Worm (Caenorhabditis elegans): ENCODE data around the gene str-108.
A peak's percentile ranks its signal among the peaks of the same experiment; 100 is the strongest.

The str-108 gene

ce11 chrV:16210257-16211002 lies 44.4 kb downstream of the str-108 start, which contains the start of gene F11A5.16:
F11A5.16 (plus strand) TSS chrV:16210952.
- TF ChIP-seq zfh-2 (GFP tag; conservative IDR thresholded peaks at IDR 0.05), result peak; percentile 76
- TF ChIP-seq C17E4.6 (GFP tag; IDR thresholded peaks at IDR 0.05), result no peak
- TF ChIP-seq madf-6 (GFP tag; IDR thresholded peaks at IDR 0.05), result no peak

DNA sequence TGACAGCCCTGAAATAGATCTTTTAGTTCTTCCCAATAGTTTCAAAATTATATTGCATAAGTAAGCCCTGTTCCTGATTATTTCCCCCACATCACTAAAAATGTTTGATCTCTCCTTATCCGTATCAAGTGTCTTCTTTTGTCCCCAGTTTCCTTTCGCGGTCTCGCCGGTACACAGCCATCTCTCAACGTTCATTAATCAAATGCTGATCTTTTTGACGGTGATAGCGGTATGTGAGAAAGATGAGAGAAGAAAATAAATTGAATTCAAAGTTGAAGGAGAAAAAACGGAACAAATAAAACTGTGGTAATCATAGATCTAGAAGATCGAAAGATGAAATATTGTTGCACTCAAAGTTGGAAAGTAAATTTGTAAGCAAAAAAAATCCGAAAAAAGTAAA lies 45.7 kb downstream of the str-108 start:
- no peak for TF ChIP-seq sea-2 (GFP tag; IDR thresholded peaks at IDR 0.05)
- TF ChIP-seq attf-5 (GFP tag; optimal IDR thresholded peaks at IDR 0.05), result no peak
- no peak for TF ChIP-seq dpff-1 (tag; optimal IDR thresholded peaks at IDR 0.05)
- TF ChIP-seq tbx-9 (tag; optimal IDR thresholded peaks at IDR 0.05; ENCODE audit: borderline replicate concordance), result no peak
- TF ChIP-seq fkh-3 (tag; optimal IDR thresholded peaks at IDR 0.05), result no peak
- TF ChIP-seq ceh-27 (GFP tag; optimal IDR thresholded peaks at IDR 0.05), result no peak
- TF ChIP-seq egl-18 (GFP tag; IDR thresholded peaks at IDR 0.05), result no peak
- TF ChIP-seq ceh-58 (GFP tag; IDR thresholded peaks at IDR 0.05), result no peak
- TF ChIP-seq F10E7.11 (tag; optimal IDR thresholded peaks at IDR 0.05), result no peak
- no peak for TF ChIP-seq hmg-1.2 (GFP tag; IDR thresholded peaks at IDR 0.05)
- no peak for TF ChIP-seq C17E4.6 (GFP tag; IDR thresholded peaks at IDR 0.05)
- no peak for TF ChIP-seq B0035.1 (tag; optimal IDR thresholded peaks at IDR 0.05)
- TF ChIP-seq Y53G8AR.9 (GFP tag; conservative IDR thresholded peaks at IDR 0.05), result no peak

DNA sequence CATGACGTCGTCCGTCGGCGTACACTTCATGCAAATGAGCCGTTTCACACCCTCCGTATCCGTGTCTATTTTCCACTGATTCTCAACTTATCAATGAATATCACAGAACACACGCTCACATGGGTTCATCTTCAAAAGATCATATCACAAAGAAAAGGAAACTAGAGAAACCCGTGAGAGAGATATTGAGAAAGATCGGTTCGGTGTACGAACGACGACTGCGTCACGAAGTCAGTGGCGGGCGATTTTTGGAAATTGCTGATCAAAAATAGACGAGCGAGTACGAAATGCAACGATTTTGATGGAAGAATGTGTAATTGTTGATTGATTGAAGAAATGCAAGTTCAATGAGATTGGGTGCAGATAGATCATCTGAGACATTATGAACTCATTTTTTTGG lies 47.3 kb downstream of the str-108 start:
- TF ChIP-seq C06A6.2 (GFP tag; conservative IDR thresholded peaks at IDR 0.05), result peak; percentile 58; the same call in 1 of the 2 replicates
- TF ChIP-seq somi-1 (GFP tag; optimal IDR thresholded peaks at IDR 0.05), result peak; percentile 30
- peak; percentile 65 for TF ChIP-seq ztf-26 (tag; optimal IDR thresholded peaks at IDR 0.05)
- TF ChIP-seq egl-44 (GFP tag; IDR thresholded peaks at IDR 0.05), result no peak

DNA sequence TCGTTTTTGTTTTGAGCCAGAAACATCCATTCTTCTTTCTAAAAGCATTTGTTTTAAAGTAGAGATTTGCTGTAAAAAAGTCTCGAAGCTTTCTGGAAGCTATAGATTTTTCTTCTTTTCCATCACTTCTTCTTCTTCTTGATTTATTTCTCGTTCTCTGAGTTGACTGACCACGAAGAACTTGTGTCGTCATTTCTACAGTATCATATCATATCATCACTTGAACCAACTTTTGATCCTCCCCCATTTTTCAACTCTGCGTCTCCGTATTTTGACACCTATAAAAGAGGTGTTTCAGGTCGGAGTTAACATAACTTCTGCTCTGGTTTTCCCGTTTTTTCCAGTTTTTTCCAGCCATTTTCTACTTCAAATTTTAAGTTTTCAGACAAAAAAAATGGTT lies 48.5 kb downstream of the str-108 start, which contains the start of gene F11A5.9:
Gene F11A5.9 (plus strand): TSS at position 386 of the 400 bp plus-strand sequence.
- no peak for TF ChIP-seq zfh-2 (GFP tag; conservative IDR thresholded peaks at IDR 0.05)
- no peak for TF ChIP-seq hmg-1.2 (GFP tag; IDR thresholded peaks at IDR 0.05)
- no peak for TF ChIP-seq ztf-26 (tag; optimal IDR thresholded peaks at IDR 0.05)
